Fruit fly (Drosophila melanogaster): Measurements from ENCODE around the gene Pdf.

- no peak for TF ChIP-seq CG2202 (tag; optimal IDR thresholded peaks at IDR 0.05)
- TF ChIP-seq CG12744 (GFP tag; optimal IDR thresholded peaks at IDR 0.05), result no peak
- no peak for TF ChIP-seq CG30403 (GFP tag; optimal IDR thresholded peaks at IDR 0.05)
- TF ChIP-seq yki (optimal IDR thresholded peaks at IDR 0.05), result no peak
- no peak for TF ChIP-seq unc-4 (GFP tag; IDR thresholded peaks at IDR 0.05; ENCODE audit: partially characterized antibody)
- TF ChIP-seq E2f2 (GFP tag; IDR thresholded peaks at IDR 0.05), result no peak
Measured at dm6 chr3R:26432526-26432925, 23.4 kb downstream of the Pdf start.

Data from whole organism, embryonic.